Fruit fly (Drosophila melanogaster) whole organism, adult: Measurements from ENCODE around the gene PIG-L.

ENCODE experiments used
- CG11617 ChIP-seq: fragments of 200-800 bp; sonication (Bioruptor generic); optimal IDR thresholded peaks from 2 replicates; lab custom pipeline; 2017; ENCODE audit warnings: mild to moderate bottlenecking, missing biosample characterization, missing genetic modification reagents, missing genetic modification characterization
- CG12768 ChIP-seq: fragments of 200-800 bp; sonication (Bioruptor generic); optimal IDR thresholded peaks from 2 replicates; lab custom pipeline; 2017; ENCODE audit warnings: missing biosample characterization, missing genetic modification characterization, mild to moderate bottlenecking, moderate library complexity, missing genetic modification reagents
- CG14711 ChIP-seq: fragments of 200-800 bp; sonication (Bioruptor generic); optimal IDR thresholded peaks from 2 replicates; lab custom pipeline; 2018; ENCODE audit warnings: missing biosample characterization, mild to moderate bottlenecking, missing genetic modification characterization, moderate library complexity
- CG1620 ChIP-seq: fragments of 200-800 bp; sonication (Bioruptor generic); optimal IDR thresholded peaks from 2 replicates; lab custom pipeline; 2016; ENCODE audit warnings: missing biosample characterization, missing genetic modification characterization
- CG33017 ChIP-seq: fragments of 200-800 bp; sonication (Bioruptor generic); optimal IDR thresholded peaks from 2 replicates; lab custom pipeline; 2018; ENCODE audit warnings: missing biosample characterization, mild to moderate bottlenecking, missing genetic modification characterization, moderate library complexity
- CG5204 ChIP-seq: fragments of 200-800 bp; sonication (Bioruptor generic); optimal IDR thresholded peaks from 2 replicates; lab custom pipeline; 2016; ENCODE audit warnings: missing biosample characterization, missing genetic modification characterization
- CG7045 ChIP-seq: fragments of 200-800 bp; sonication (Bioruptor generic); optimal IDR thresholded peaks from 2 replicates; lab custom pipeline; 2017; ENCODE audit warnings: missing biosample characterization, mild to moderate bottlenecking, missing genetic modification characterization
- CG7101 ChIP-seq: fragments of 200-800 bp; sonication (Bioruptor generic); optimal IDR thresholded peaks from 2 replicates; lab custom pipeline; 2018; ENCODE audit warnings: missing biosample characterization, mild to moderate bottlenecking, missing genetic modification characterization, moderate library complexity
- Clk ChIP-seq: fragments of 200-800 bp; sonication (Bioruptor generic); optimal IDR thresholded peaks from 2 replicates; lab custom pipeline; 2017; ENCODE audit warnings: missing biosample characterization, missing genetic modification characterization
- Crg-1 ChIP-seq: fragments of 200-800 bp; sonication (Bioruptor generic); optimal IDR thresholded peaks from 2 replicates; lab custom pipeline; 2016; ENCODE audit warnings: missing biosample characterization, missing genetic modification characterization
- Hr96 ChIP-seq: fragments of 200-800 bp; sonication (Bioruptor generic); optimal IDR thresholded peaks from 2 replicates; lab custom pipeline; 2016; ENCODE audit warnings: missing biosample characterization, missing genetic modification characterization
- Mnt ChIP-seq: fragments of 200-800 bp; sonication (Bioruptor generic); optimal IDR thresholded peaks from 2 replicates; lab custom pipeline; 2016; ENCODE audit warnings: missing biosample characterization, mild to moderate bottlenecking, missing genetic modification characterization
- bab1 ChIP-seq: fragments of 200-800 bp; sonication (Bioruptor generic); optimal IDR thresholded peaks from 3 replicates; lab custom pipeline; 2019; ENCODE audit warnings: missing biosample characterization, mild to moderate bottlenecking, missing genetic modification characterization, moderate library complexity
- cic ChIP-seq: fragments of 200-800 bp; sonication (Bioruptor generic); optimal IDR thresholded peaks from 2 replicates; lab custom pipeline; 2017; ENCODE audit warnings: missing biosample characterization, mild to moderate bottlenecking, missing genetic modification characterization, moderate library complexity
- cnc ChIP-seq, 2 experiments: fragments of >200 bp; optimal IDR thresholded peaks; 2 replicates each; lab custom pipeline; 2017
- kay ChIP-seq: fragments of 200-800 bp; sonication (Bioruptor generic); peaks from one replicate; lab custom pipeline; 2016; ENCODE audit warnings: missing biosample characterization, missing genetic modification characterization, borderline replicate concordance
- ovo ChIP-seq: fragments of 200-800 bp; sonication (Bioruptor generic); optimal IDR thresholded peaks from 2 replicates; lab custom pipeline; 2016; ENCODE audit warnings: missing biosample characterization, missing genetic modification characterization
- pad ChIP-seq: fragments of 200-800 bp; sonication (Bioruptor generic); optimal IDR thresholded peaks from 3 replicates; lab custom pipeline; 2017; ENCODE audit warnings: missing biosample characterization, missing genetic modification characterization, mild to moderate bottlenecking, moderate library complexity, missing genetic modification reagents
- tj ChIP-seq: fragments of 200-800 bp; sonication (Bioruptor generic); optimal IDR thresholded peaks from 3 replicates; lab custom pipeline; 2017; ENCODE audit warnings: missing biosample characterization, mild to moderate bottlenecking, missing genetic modification characterization, moderate library complexity
- toe ChIP-seq: fragments of 200-800 bp; sonication (Bioruptor generic); optimal IDR thresholded peaks from 2 replicates; lab custom pipeline; 2016; ENCODE audit warnings: missing biosample characterization, missing genetic modification characterization

PIG-L gene

DNA sequence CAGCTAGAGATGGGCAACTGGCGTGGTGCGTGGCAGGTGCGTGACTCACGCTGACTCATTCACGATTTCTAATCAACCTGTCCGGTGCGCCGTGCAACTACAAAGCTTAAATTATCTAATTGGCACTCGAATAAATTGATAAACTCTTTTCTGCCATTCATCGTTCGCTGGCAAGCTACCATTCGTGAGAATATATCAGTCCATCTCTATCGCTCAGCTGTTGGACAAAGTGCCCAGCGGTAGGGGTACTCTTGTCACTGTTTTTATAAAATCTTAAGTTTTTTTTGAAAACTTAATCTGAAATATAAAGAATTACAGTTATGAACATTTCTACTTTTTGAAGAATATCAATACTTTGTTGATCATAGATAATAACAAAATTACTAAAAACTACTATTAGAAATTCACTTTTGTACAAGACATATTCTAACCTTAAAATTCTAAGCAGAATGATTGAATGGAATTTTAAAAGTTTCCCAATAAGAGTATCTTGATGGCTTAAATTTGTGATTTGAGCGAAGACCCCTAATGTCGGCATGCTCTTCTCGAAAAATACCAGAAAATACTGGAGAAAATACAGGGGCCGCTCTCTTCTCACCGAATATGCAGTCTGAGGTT, at the start of gene PIG-L, which contains the start of gene psidin:
Gene PIG-L, minus strand, starts transcription at position 187 of the 618 bp plus-strand sequence.
Gene psidin, plus strand, starts transcription at position 553 of the 618 bp plus-strand sequence.
- peak; percentile 25 for TF ChIP-seq bab1 (GFP tag; lab: Kevin White, UChicago)
- peak; percentile 85 for TF ChIP-seq CG7045 (GFP tag; lab: Kevin White, UChicago)
- TF ChIP-seq Clk: peak; percentile 10
- peak; percentile 84 for TF ChIP-seq toe (GFP tag; lab: Kevin White, UChicago)
- TF ChIP-seq ovo (GFP tag; lab: Kevin White, UChicago): peak; percentile 62
- TF ChIP-seq cic (GFP tag; lab: Kevin White, UChicago): peak; percentile 14
- TF ChIP-seq CG33017: peak; percentile 80
- TF ChIP-seq CG14711 (tag; lab: Kevin White, UChicago): peak; percentile 59
- TF ChIP-seq Hr96: peak; percentile 86
- TF ChIP-seq CG7101 (tag; lab: Kevin White, UChicago): peak; percentile 80
- peak; percentile 87 for TF ChIP-seq CG1620 (GFP tag; lab: Kevin White, UChicago)
- peak; percentile 92 for TF ChIP-seq CG11617 (GFP tag; lab: Kevin White, UChicago)
- TF ChIP-seq CG5204 (GFP tag; lab: Kevin White, UChicago): peak; percentile 94
- peak; percentile 61 for TF ChIP-seq pad (GFP tag; lab: Kevin White, UChicago)
- peak; percentile 26 for TF ChIP-seq Mnt (GFP tag; lab: Kevin White, UChicago)
- TF ChIP-seq tj (GFP tag; lab: Kevin White, UChicago): peak; percentile 69
- TF ChIP-seq kay: no peak
- TF ChIP-seq Crg-1 (GFP tag; lab: Kevin White, UChicago): peak; percentile 64
- TF ChIP-seq CG12768 (GFP tag; lab: Kevin White, UChicago): peak; percentile 58
- TF ChIP-seq cnc (optimal IDR thresholded peaks at IDR 0.05; lab: Kevin White, UChicago): no peak

dm6 chr3R:20066435-20066834, 45.3 kb upstream of the PIG-L start:
- TF ChIP-seq toe (GFP tag; lab: Kevin White, UChicago) (no peak), CG14711 (tag; lab: Kevin White, UChicago) (no peak), CG12768 (GFP tag; lab: Kevin White, UChicago) (no peak), CG11617 (GFP tag; lab: Kevin White, UChicago) (no peak), ovo (GFP tag; lab: Kevin White, UChicago) (no peak), tj (GFP tag; lab: Kevin White, UChicago) (no peak), Mnt (GFP tag; lab: Kevin White, UChicago) (no peak), bab1 (GFP tag; lab: Kevin White, UChicago) (no peak), Clk (no peak), Crg-1 (GFP tag; lab: Kevin White, UChicago) (no peak), kay (no peak), Hr96 (no peak), cnc (optimal IDR thresholded peaks at IDR 0.05; lab: Kevin White, UChicago) (no peak), pad (GFP tag; lab: Kevin White, UChicago) (no peak)

DNA sequence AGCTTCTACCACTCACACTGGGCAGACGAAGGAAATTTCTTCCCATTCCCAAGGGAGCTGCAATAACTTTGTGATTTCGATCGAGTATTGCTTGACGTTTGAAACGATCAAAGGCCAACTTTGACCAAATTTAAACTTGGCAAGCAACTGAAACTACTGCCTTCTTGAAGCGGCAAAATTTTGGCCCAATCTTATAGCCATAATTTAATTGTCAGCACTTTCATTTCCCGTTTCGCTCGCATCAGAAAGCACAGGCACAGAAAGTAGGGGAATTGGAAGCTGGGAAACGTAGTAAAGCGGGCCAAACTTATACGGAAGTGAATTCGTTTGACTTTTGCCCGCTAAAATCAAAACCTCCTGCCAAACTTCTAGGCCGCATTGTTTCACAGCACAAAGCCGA, 38.5 kb upstream of the PIG-L start, which contains the start of gene CG4390:
Gene CG4390, minus strand, starts transcription at position 101 of the 400 bp plus-strand sequence.
- TF ChIP-seq CG7101 (tag; lab: Kevin White, UChicago) (no peak), CG11617 (GFP tag; lab: Kevin White, UChicago) (no peak), CG33017 (no peak), Clk (no peak), pad (GFP tag; lab: Kevin White, UChicago) (no peak), bab1 (GFP tag; lab: Kevin White, UChicago) (no peak), toe (GFP tag; lab: Kevin White, UChicago) (no peak), Hr96 (no peak), cnc (optimal IDR thresholded peaks at IDR 0.05; lab: Kevin White, UChicago) (no peak), CG7045 (GFP tag; lab: Kevin White, UChicago) (no peak), Mnt (GFP tag; lab: Kevin White, UChicago) (no peak), cic (GFP tag; lab: Kevin White, UChicago) (no peak), CG1620 (GFP tag; lab: Kevin White, UChicago) (no peak), Crg-1 (GFP tag; lab: Kevin White, UChicago) (no peak), CG5204 (GFP tag; lab: Kevin White, UChicago) (no peak), CG14711 (tag; lab: Kevin White, UChicago) (no peak), tj (GFP tag; lab: Kevin White, UChicago) (no peak)

- TF ChIP-seq CG7101 (tag; lab: Kevin White, UChicago) (no peak), CG5204 (GFP tag; lab: Kevin White, UChicago) (no peak), CG7045 (GFP tag; lab: Kevin White, UChicago) (no peak), CG1620 (GFP tag; lab: Kevin White, UChicago) (no peak), Mnt (GFP tag; lab: Kevin White, UChicago) (no peak)
These were observed 37.8 kb upstream of the PIG-L start for dm6 chr3R:20058960-20059359.

- peak; percentile 7 for TF ChIP-seq CG5204 (GFP tag; lab: Kevin White, UChicago)
- TF ChIP-seq Clk: no peak
- no peak for TF ChIP-seq CG14711 (tag; lab: Kevin White, UChicago)
- TF ChIP-seq CG7101 (tag; lab: Kevin White, UChicago): no peak
- peak; percentile 14 for TF ChIP-seq CG11617 (GFP tag; lab: Kevin White, UChicago)
- no peak for TF ChIP-seq bab1 (GFP tag; lab: Kevin White, UChicago)
- TF ChIP-seq toe (GFP tag; lab: Kevin White, UChicago): peak; percentile 0
- no peak for TF ChIP-seq CG33017
- no peak for TF ChIP-seq Hr96
- no peak for TF ChIP-seq CG12768 (GFP tag; lab: Kevin White, UChicago)
- TF ChIP-seq CG7045 (GFP tag; lab: Kevin White, UChicago): no peak
- TF ChIP-seq CG1620 (GFP tag; lab: Kevin White, UChicago): no peak
- no peak for TF ChIP-seq cic (GFP tag; lab: Kevin White, UChicago)
- no peak for TF ChIP-seq tj (GFP tag; lab: Kevin White, UChicago)
- TF ChIP-seq kay: peak; percentile 28
These were observed 36.4 kb upstream of the PIG-L start, which contains the start of gene mdlc for dm6 chr3R:20057501-20057900. mdlc (plus strand) TSS chr3R:20057748.
